Fruit fly (Drosophila melanogaster) whole organism, adult: ENCODE results near the gene rols.

Experiments
- CG14711 ChIP-seq: fragments of 200-800 bp; sonication (Bioruptor generic); optimal IDR thresholded peaks from 2 replicates; lab custom pipeline; 2018; ENCODE audit warnings: missing biosample characterization, mild to moderate bottlenecking, missing genetic modification characterization, moderate library complexity
- CG5204 ChIP-seq: fragments of 200-800 bp; sonication (Bioruptor generic); optimal IDR thresholded peaks from 2 replicates; lab custom pipeline; 2016; ENCODE audit warnings: missing biosample characterization, missing genetic modification characterization
- CG7045 ChIP-seq: fragments of 200-800 bp; sonication (Bioruptor generic); optimal IDR thresholded peaks from 2 replicates; lab custom pipeline; 2017; ENCODE audit warnings: missing biosample characterization, mild to moderate bottlenecking, missing genetic modification characterization
- pad ChIP-seq: fragments of 200-800 bp; sonication (Bioruptor generic); optimal IDR thresholded peaks from 3 replicates; lab custom pipeline; 2017; ENCODE audit warnings: missing biosample characterization, missing genetic modification characterization, mild to moderate bottlenecking, moderate library complexity, missing genetic modification reagents
- toe ChIP-seq: fragments of 200-800 bp; sonication (Bioruptor generic); optimal IDR thresholded peaks from 2 replicates; lab custom pipeline; 2016; ENCODE audit warnings: missing biosample characterization, missing genetic modification characterization

DNA sequence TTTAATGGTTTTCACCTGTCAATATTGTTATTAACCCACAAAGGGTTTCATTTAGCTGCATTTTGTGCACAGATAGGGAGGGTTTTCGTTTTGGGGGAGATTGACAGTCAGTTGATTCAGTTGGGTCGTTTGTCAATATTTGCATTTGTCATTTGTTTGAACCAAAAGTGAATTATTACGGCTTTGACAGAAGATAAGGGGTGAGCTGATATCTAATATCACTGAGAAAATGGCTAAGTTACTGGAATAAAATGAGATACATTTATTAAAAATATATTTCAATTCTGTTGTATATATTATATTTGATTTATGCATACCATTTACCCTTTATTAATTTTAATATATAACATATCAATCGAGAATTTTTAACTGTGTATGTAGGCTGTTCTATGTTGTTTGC is 19.2 kb upstream of the rols start:
- TF ChIP-seq pad, result peak; percentile 10
- no peak for TF ChIP-seq toe (GFP tag; lab: Kevin White, UChicago)
- no peak for TF ChIP-seq CG14711 (tag; lab: Kevin White, UChicago)
- TF ChIP-seq CG5204 (GFP tag; lab: Kevin White, UChicago), result no peak
- no peak for TF ChIP-seq CG7045 (GFP tag; lab: Kevin White, UChicago)
